Worm (Caenorhabditis elegans) whole organism, L4/young adult: ENCODE results near the gene exc-5.
"Not testable (repeated sequence)": the region's sequence is repeated elsewhere in the genome, so short reads cannot be mapped to it uniquely, and the experiment has no call there.

ENCODE experiments used
- W03F9.2 ChIP-seq: fragments of 150-350 bp; optimal IDR thresholded peaks from 2 replicates; lab custom pipeline; 2014; ENCODE audit warnings: missing biosample characterization, missing genetic modification characterization
- dao-5 ChIP-seq: sonication (generic microtip); optimal IDR thresholded peaks from 2 replicates; lab custom pipeline; 2016; ENCODE audit warnings: missing genotype, missing genetic modification characterization, moderate library complexity, missing compliant biosample characterization
- him-1 ChIP-seq: sonication (generic microtip); optimal IDR thresholded peaks from 2 replicates; lab custom pipeline; 2016; ENCODE audit warnings: missing genotype, missing genetic modification reagents, missing genetic modification characterization, missing compliant biosample characterization

DNA sequence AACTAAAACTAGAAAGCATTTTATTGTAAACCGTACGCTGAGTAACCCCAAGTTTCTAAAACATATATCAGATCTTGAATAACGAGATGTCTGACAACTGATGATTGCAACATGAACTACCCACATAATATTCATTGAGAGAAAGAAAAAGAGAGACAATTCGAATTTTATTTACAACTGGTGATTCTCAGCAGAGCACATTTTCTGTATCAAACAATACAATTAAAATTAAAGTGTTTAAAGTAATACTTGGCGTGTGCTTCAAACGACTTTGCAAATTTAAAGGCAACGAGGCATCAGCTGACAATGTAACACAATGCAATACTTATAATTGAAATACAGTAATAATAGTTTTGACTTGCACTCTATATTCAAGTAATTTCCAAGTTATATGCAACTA is 25.4 kb downstream of the exc-5 start, which contains the start of gene C33D9.10:
- not testable (repeated sequence) for TF ChIP-seq him-1 (tag; lab: Kevin White, UChicago); W03F9.2; dao-5 (tag; lab: Kevin White, UChicago)
